Fruit fly (Drosophila melanogaster) whole organism, embryonic: ENCODE data around the gene Semp1.

Experiments
- Asciz ChIP-seq: fragments of 200-800 bp; sonication (Bioruptor generic); optimal IDR thresholded peaks from 2 replicates; lab custom pipeline; 2017; ENCODE audit warnings: missing biosample characterization, mild to moderate bottlenecking, missing genetic modification characterization, missing genetic modification reagents
- CG11504 ChIP-seq: fragments of 200-800 bp; sonication (Bioruptor generic); optimal IDR thresholded peaks from 3 replicates; lab custom pipeline; 2019; ENCODE audit warnings: missing biosample characterization, mild to moderate bottlenecking, missing genetic modification characterization, moderate library complexity
- CG12942 ChIP-seq: fragments of 200-800 bp; sonication (Bioruptor generic); optimal IDR thresholded peaks from 3 replicates; lab custom pipeline; 2016; ENCODE audit warnings: missing biosample characterization, missing genetic modification characterization
- CG13123 ChIP-seq: fragments of 200-800 bp; sonication (Bioruptor generic); optimal IDR thresholded peaks from 2 replicates; lab custom pipeline; 2016; ENCODE audit warnings: missing biosample characterization, missing genetic modification characterization
- CG13296 ChIP-seq: fragments of 200-800 bp; sonication (Bioruptor generic); optimal IDR thresholded peaks from 3 replicates; lab custom pipeline; 2018; ENCODE audit warnings: missing biosample characterization, mild to moderate bottlenecking, missing genetic modification characterization
- CG14441 ChIP-seq: fragments of 200-800 bp; sonication (Bioruptor generic); IDR thresholded peaks from 2 replicates; pipeline ENCODE4 v1.3.6; 2022; ENCODE audit warnings: missing biosample characterization, missing genetic modification characterization
- CG15514 ChIP-seq: fragments of 200-800 bp; sonication (Bioruptor generic); optimal IDR thresholded peaks from 3 replicates; lab custom pipeline; 2017; ENCODE audit warnings: missing biosample characterization, missing genetic modification characterization, mild to moderate bottlenecking, moderate library complexity, missing genetic modification reagents
- CG15601 ChIP-seq: fragments of 200-800 bp; sonication (Bioruptor generic); optimal IDR thresholded peaks from 3 replicates; lab custom pipeline; 2019; ENCODE audit warnings: missing biosample characterization, mild to moderate bottlenecking, missing genetic modification characterization, moderate library complexity
- CG18262 ChIP-seq: fragments of 200-800 bp; optimal IDR thresholded peaks from 3 replicates; lab custom pipeline; 2019; ENCODE audit warnings: missing biosample characterization, mild to moderate bottlenecking, missing genetic modification characterization, moderate library complexity
- CG18764 ChIP-seq: fragments of 200-800 bp; sonication (Bioruptor generic); optimal IDR thresholded peaks from 3 replicates; lab custom pipeline; 2016; ENCODE audit warnings: missing biosample characterization, missing genetic modification characterization
- CG2116 ChIP-seq: fragments of 200-800 bp; sonication (Bioruptor generic); optimal IDR thresholded peaks from 3 replicates; lab custom pipeline; 2018; ENCODE audit warnings: missing biosample characterization, mild to moderate bottlenecking, missing genetic modification characterization
- CG33213 ChIP-seq: fragments of 200-800 bp; sonication (Bioruptor generic); optimal IDR thresholded peaks from 3 replicates; lab custom pipeline; 2016; ENCODE audit warnings: missing biosample characterization, missing genetic modification characterization
- CG3847 ChIP-seq: fragments of 200-800 bp; sonication (Bioruptor generic); IDR thresholded peaks from 2 replicates; pipeline ENCODE4 v1.3.6; 2022; ENCODE audit warnings: missing biosample characterization, missing genetic modification characterization
- CG42726 ChIP-seq: fragments of 200-800 bp; sonication (Bioruptor generic); IDR thresholded peaks from 2 replicates; pipeline ENCODE4 v1.3.6; 2022; ENCODE audit warnings: missing biosample characterization, missing genetic modification characterization; ENCODE audit not compliant: partially characterized antibody
- CG4617 ChIP-seq: fragments of 200-800 bp; sonication (Bioruptor generic); optimal IDR thresholded peaks from 3 replicates; lab custom pipeline; 2016; ENCODE audit warnings: missing biosample characterization, missing genetic modification characterization, borderline replicate concordance
- CG4707 ChIP-seq: fragments of 200-800 bp; sonication (Bioruptor generic); optimal IDR thresholded peaks from 2 replicates; lab custom pipeline; 2018; ENCODE audit warnings: missing biosample characterization, mild to moderate bottlenecking, missing genetic modification characterization, moderate library complexity
- CG6175 ChIP-seq: fragments of 200-800 bp; sonication (Bioruptor generic); IDR thresholded peaks from 3 replicates; pipeline ENCODE4 v1.3.6; 2022; ENCODE audit warnings: missing biosample characterization, missing genetic modification characterization
- CG7786 ChIP-seq: fragments of 200-800 bp; sonication (Bioruptor generic); optimal IDR thresholded peaks from 2 replicates; lab custom pipeline; 2016; ENCODE audit warnings: missing biosample characterization, missing genetic modification characterization
- CG9817 ChIP-seq: fragments of 200-800 bp; sonication (Bioruptor generic); optimal IDR thresholded peaks from 2 replicates; lab custom pipeline; 2018; ENCODE audit warnings: missing biosample characterization, mild to moderate bottlenecking, missing genetic modification characterization, moderate library complexity
- CG9932 ChIP-seq: fragments of 200-800 bp; sonication (Bioruptor generic); IDR thresholded peaks from 2 replicates; pipeline ENCODE4 v1.3.6; 2022; ENCODE audit warnings: missing biosample characterization, missing genetic modification characterization
- Dek ChIP-seq: fragments of 200-800 bp; sonication (Bioruptor generic); optimal IDR thresholded peaks from 3 replicates; lab custom pipeline; 2019; ENCODE audit warnings: missing biosample characterization, mild to moderate bottlenecking, missing genetic modification characterization, moderate library complexity
- Dref ChIP-seq: fragments of 200-800 bp; sonication (Bioruptor generic); IDR thresholded peaks from 2 replicates; pipeline ENCODE4 v1.3.6; 2022; ENCODE audit warnings: missing biosample characterization, missing genetic modification characterization
- HLH4C ChIP-seq: fragments of 200-800 bp; sonication (Bioruptor generic); IDR thresholded peaks from 3 replicates; pipeline ENCODE4 v1.3.6; 2022; ENCODE audit warnings: missing biosample characterization, missing genetic modification characterization; ENCODE audit not compliant: partially characterized antibody
- Hr51 ChIP-seq, 2 experiments: fragments of 200-800 bp; sonication (Bioruptor generic); optimal IDR thresholded peaks; 2 replicates in 1 of 2; 3 replicates in 1 of 2; lab custom pipeline; 2016 to 2018; ENCODE audit warnings: missing biosample characterization in 2 of 2, missing genetic modification characterization in 2 of 2, mild to moderate bottlenecking in 1 of 2, moderate library complexity in 1 of 2
- MESR4 ChIP-seq: fragments of 200-800 bp; sonication (Bioruptor generic); optimal IDR thresholded peaks from 2 replicates; lab custom pipeline; 2018; ENCODE audit warnings: missing biosample characterization, mild to moderate bottlenecking, missing genetic modification characterization, moderate library complexity
- NFAT ChIP-seq: fragments of 200-800 bp; sonication (Bioruptor generic); IDR thresholded peaks from 2 replicates; pipeline ENCODE4 v1.3.6; 2022; ENCODE audit warnings: missing biosample characterization, missing genetic modification characterization
- Nf-YC ChIP-seq: fragments of 200-800 bp; optimal IDR thresholded peaks from 3 replicates; lab custom pipeline; 2019; ENCODE audit warnings: missing biosample characterization, mild to moderate bottlenecking, missing genetic modification characterization, moderate library complexity
- PHDP ChIP-seq: fragments of 200-800 bp; sonication (Bioruptor generic); optimal IDR thresholded peaks from 3 replicates; lab custom pipeline; 2018; ENCODE audit warnings: missing biosample characterization, mild to moderate bottlenecking, missing genetic modification characterization, moderate library complexity
- Sox102F ChIP-seq: fragments of 200-800 bp; sonication (Bioruptor generic); optimal IDR thresholded peaks from 2 replicates; lab custom pipeline; 2018; ENCODE audit warnings: missing biosample characterization, mild to moderate bottlenecking, missing genetic modification characterization, moderate library complexity
- Trl ChIP-seq, 3 experiments: fragments of >200 bp in 2 of 3; fragments of 200-800 bp in 1 of 3; sonication (Bioruptor generic) in 1 of 3; optimal IDR thresholded peaks; 2 replicates in 1 of 3; 3 replicates in 2 of 3; lab custom pipeline; 2016 to 2017; ENCODE audit warnings: missing biosample characterization in 1 of 3, missing genetic modification characterization in 1 of 3
- az2 ChIP-seq: fragments of 200-800 bp; sonication (Bioruptor generic); optimal IDR thresholded peaks from 3 replicates; lab custom pipeline; 2016; ENCODE audit warnings: missing biosample characterization, missing genetic modification characterization
- ci ChIP-seq: fragments of 200-800 bp; sonication (Bioruptor generic); IDR thresholded peaks from 3 replicates; pipeline ENCODE4 v1.3.6; 2022; ENCODE audit warnings: missing biosample characterization, missing genetic modification characterization
- da ChIP-seq: fragments of 200-800 bp; sonication (Bioruptor generic); optimal IDR thresholded peaks from 2 replicates; lab custom pipeline; 2016; ENCODE audit warnings: missing biosample characterization, missing genetic modification characterization
- disco-r ChIP-seq: fragments of 200-800 bp; sonication (Bioruptor generic); optimal IDR thresholded peaks from 2 replicates; lab custom pipeline; 2016; ENCODE audit warnings: missing biosample characterization, missing genetic modification characterization
- dmrt11E ChIP-seq: fragments of 200-800 bp; sonication (Bioruptor generic); optimal IDR thresholded peaks from 3 replicates; lab custom pipeline; 2018; ENCODE audit warnings: missing biosample characterization, mild to moderate bottlenecking, missing genetic modification characterization, moderate library complexity
- fd3F ChIP-seq: fragments of 200-800 bp; sonication (Bioruptor generic); optimal IDR thresholded peaks from 2 replicates; lab custom pipeline; 2018; ENCODE audit warnings: missing biosample characterization, mild to moderate bottlenecking, missing genetic modification characterization, moderate library complexity
- fru ChIP-seq: fragments of >200 bp; optimal IDR thresholded peaks from 2 replicates; lab custom pipeline; 2017
- gem ChIP-seq: fragments of 200-800 bp; sonication (Bioruptor generic); optimal IDR thresholded peaks from 2 replicates; lab custom pipeline; 2019; ENCODE audit warnings: missing biosample characterization, mild to moderate bottlenecking, missing genetic modification characterization, moderate library complexity
- hth ChIP-seq: fragments of >200 bp; optimal IDR thresholded peaks from 2 replicates; lab custom pipeline; 2017; ENCODE audit warnings: inconsistent platforms
- knrl ChIP-seq: fragments of 200-800 bp; sonication (Bioruptor generic); IDR thresholded peaks from 3 replicates; pipeline ENCODE4 v1.3.6; 2022; ENCODE audit warnings: missing biosample characterization, missing genetic modification characterization; ENCODE audit not compliant: partially characterized antibody
- odd ChIP-seq: fragments of 200-800 bp; sonication (Bioruptor generic); optimal IDR thresholded peaks from 2 replicates; lab custom pipeline; 2017; ENCODE audit warnings: missing biosample characterization, mild to moderate bottlenecking, missing genetic modification characterization
- prd ChIP-seq, 3 experiments: fragments of >200 bp in 2 of 3; fragments of 200-800 bp in 1 of 3; sonication (Bioruptor generic) in 1 of 3; optimal IDR thresholded peaks in 2 of 3; IDR thresholded peaks in 1 of 3; 2 replicates in 2 of 3; 3 replicates in 1 of 3; pipeline versions ENCODE4 v1.3.6 to Lab custom; 2017 to 2022; ENCODE audit warnings: missing biosample characterization in 1 of 3, missing genetic modification characterization in 1 of 3
- pzg ChIP-seq: fragments of 200-800 bp; sonication (Bioruptor generic); optimal IDR thresholded peaks from 3 replicates; lab custom pipeline; 2018; ENCODE audit warnings: missing biosample characterization, mild to moderate bottlenecking, missing genetic modification characterization, moderate library complexity
- sc ChIP-seq, 3 experiments: fragments of >200 bp in 2 of 3; fragments of 200-800 bp in 1 of 3; sonication (Bioruptor generic) in 1 of 3; optimal IDR thresholded peaks; 2 replicates in 2 of 3; 3 replicates in 1 of 3; lab custom pipeline; 2017; ENCODE audit warnings: mild to moderate bottlenecking in 1 of 3, missing biosample characterization in 1 of 3, missing genetic modification characterization in 1 of 3, missing genetic modification reagents in 1 of 3
- scrt ChIP-seq: fragments of 200-800 bp; sonication (Bioruptor generic); optimal IDR thresholded peaks from 2 replicates; lab custom pipeline; 2018; ENCODE audit warnings: missing biosample characterization, mild to moderate bottlenecking, missing genetic modification characterization, moderate library complexity
- sqz ChIP-seq: fragments of 200-800 bp; sonication (Bioruptor generic); optimal IDR thresholded peaks from 3 replicates; lab custom pipeline; 2018; ENCODE audit warnings: missing biosample characterization, mild to moderate bottlenecking, missing genetic modification characterization
- tin ChIP-seq: fragments of 200-800 bp; sonication (Bioruptor generic); optimal IDR thresholded peaks from 3 replicates; lab custom pipeline; 2016; ENCODE audit warnings: missing biosample characterization, missing genetic modification characterization
- zen2 ChIP-seq: fragments of 200-800 bp; sonication (Bioruptor generic); IDR thresholded peaks from 3 replicates; pipeline ENCODE4 v1.3.6; 2022; ENCODE audit warnings: missing biosample characterization, missing genetic modification characterization; ENCODE audit not compliant: partially characterized antibody

Gene Semp1

DNA sequence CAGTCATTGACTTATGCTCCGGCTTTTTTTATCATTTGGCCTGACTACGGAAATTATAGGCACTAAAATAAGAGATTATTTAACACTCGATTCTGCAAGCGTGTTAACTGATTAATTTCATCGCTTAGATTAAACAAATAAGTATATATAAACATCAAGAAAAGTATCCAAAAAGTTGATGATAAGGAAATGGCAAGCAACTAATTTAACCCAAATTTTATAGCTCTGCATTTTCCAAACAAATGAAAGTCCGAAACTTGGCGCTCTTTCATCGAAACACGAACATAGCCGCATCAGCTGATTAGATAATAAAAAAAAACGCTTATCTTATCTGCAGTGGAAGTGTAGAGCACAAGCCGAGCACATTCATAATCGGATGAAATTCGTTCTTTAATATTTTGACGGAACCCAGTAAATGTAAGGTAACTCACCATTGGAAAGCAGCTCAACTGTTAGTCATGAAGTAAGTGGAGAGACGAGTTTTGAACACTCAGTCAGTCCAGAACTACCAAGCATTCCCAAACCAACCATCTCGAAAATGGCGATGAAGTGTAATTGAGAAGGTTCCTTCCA lies 16.5 kb upstream of the Semp1 start, which contains the start of gene CG18480 (continued):
- peak; percentile 36; the same call in 1 of the 2 replicates for TF ChIP-seq CG3847 (GFP tag; lab: Robert Waterston, UW)
- TF ChIP-seq sqz: peak; percentile 87
- no peak for TF ChIP-seq CG33213
- no peak for TF ChIP-seq CG42726 (GFP tag; lab: Robert Waterston, UW)
- TF ChIP-seq prd (optimal IDR thresholded peaks at IDR 0.05; lab: Kevin White, UChicago): no peak
- peak; percentile 32; the same call in 1 of the 3 replicates for TF ChIP-seq prd (GFP tag; IDR thresholded peaks at IDR 0.05; lab: Robert Waterston, UW)
- peak; percentile 30 for TF ChIP-seq Sox102F (GFP tag; lab: Kevin White, UChicago)
- TF ChIP-seq knrl (GFP tag; lab: Robert Waterston, UW): no peak
- no peak for TF ChIP-seq CG18764
- TF ChIP-seq sc (optimal IDR thresholded peaks at IDR 0.05; lab: Kevin White, UChicago): no peak
- TF ChIP-seq sc (GFP tag; optimal IDR thresholded peaks at IDR 0.05; lab: Kevin White, UChicago): no peak
- TF ChIP-seq CG13296 (GFP tag; lab: Kevin White, UChicago): peak; percentile 12
- TF ChIP-seq odd (GFP tag; lab: Kevin White, UChicago): no peak
- peak; percentile 46 for TF ChIP-seq az2 (GFP tag; lab: Kevin White, UChicago)
- peak; percentile 35 for TF ChIP-seq CG15514 (GFP tag; lab: Kevin White, UChicago)
- no peak for TF ChIP-seq Trl (optimal IDR thresholded peaks at IDR 0.05; lab: Kevin White, UChicago)
- TF ChIP-seq Trl (GFP tag; optimal IDR thresholded peaks at IDR 0.05; lab: Kevin White, UChicago): peak; percentile 45
- no peak for TF ChIP-seq dmrt11E (tag; lab: Kevin White, UChicago)
- TF ChIP-seq tin (GFP tag; lab: Kevin White, UChicago): peak; percentile 28
- no peak for TF ChIP-seq disco-r
- peak; percentile 44 for TF ChIP-seq CG11504
- no peak for TF ChIP-seq fru (lab: Kevin White, UChicago)
- TF ChIP-seq Asciz: peak; percentile 13
- TF ChIP-seq CG14441: 0 out of 2 replicates have a peak, but pooled peaks have one; percentile 32
- TF ChIP-seq da (GFP tag; lab: Kevin White, UChicago): no peak
- TF ChIP-seq hth (lab: Kevin White, UChicago): no peak
- no peak for TF ChIP-seq MESR4 (GFP tag; lab: Kevin White, UChicago)
- TF ChIP-seq Nf-YC (tag; lab: Kevin White, UChicago): no peak
- TF ChIP-seq PHDP (tag; lab: Kevin White, UChicago): no peak
- TF ChIP-seq zen2: no peak
- no peak for TF ChIP-seq CG6175
- no peak for TF ChIP-seq pzg (GFP tag; lab: Kevin White, UChicago)
- no peak for TF ChIP-seq CG15601 (tag; lab: Kevin White, UChicago)
- TF ChIP-seq CG9932 (GFP tag; lab: Robert Waterston, UW): peak; percentile 65
- 0 out of 2 replicates have a peak, but pooled peaks have one; percentile 5 for TF ChIP-seq Dref (GFP tag; lab: Robert Waterston, UW)
- TF ChIP-seq CG13123 (GFP tag; lab: Kevin White, UChicago): no peak
- TF ChIP-seq fd3F (GFP tag; lab: Kevin White, UChicago): peak; percentile 18
- peak; percentile 54 for TF ChIP-seq CG9817 (tag; lab: Kevin White, UChicago)
- TF ChIP-seq NFAT (GFP tag; lab: Robert Waterston, UW): peak; percentile 56
- TF ChIP-seq CG2116: no peak
- no peak for TF ChIP-seq CG12942 (GFP tag; lab: Kevin White, UChicago)
- TF ChIP-seq HLH4C (GFP tag; lab: Robert Waterston, UW): no peak
- no peak for TF ChIP-seq CG4707
- peak; percentile 79 for TF ChIP-seq ci (GFP tag; lab: Robert Waterston, UW)
- TF ChIP-seq CG18262 (tag; lab: Kevin White, UChicago): no peak
- TF ChIP-seq scrt (GFP tag; lab: Kevin White, UChicago): peak; percentile 21
- no peak for TF ChIP-seq CG4617 (GFP tag; lab: Kevin White, UChicago)
- TF ChIP-seq CG7786 (GFP tag; lab: Kevin White, UChicago): peak; percentile 46
- TF ChIP-seq Hr51 (GFP tag; optimal IDR thresholded peaks at IDR 0.05; lab: Kevin White, UChicago): peak; percentile 11 to 36
- no peak for TF ChIP-seq Dek (tag; lab: Kevin White, UChicago)
- peak; percentile 62 for TF ChIP-seq gem
